Worm (Caenorhabditis elegans) whole organism, L3 larva: Measurements from ENCODE around the gene fipr-3.

Experiments used
- R02D3.7 ChIP-seq: fragments of 150-350 bp; optimal IDR thresholded peaks from 2 replicates; lab custom pipeline; 2014; ENCODE audit warnings: missing biosample characterization, missing genetic modification characterization
- ceh-16 ChIP-seq: sonication (generic microtip); optimal IDR thresholded peaks from 2 replicates; lab custom pipeline; 2017; ENCODE audit warnings: missing biosample characterization, missing genetic modification characterization
- ceh-28 ChIP-seq: fragments of 150-350 bp; optimal IDR thresholded peaks from 2 replicates; lab custom pipeline; 2014; ENCODE audit warnings: missing biosample characterization, missing genetic modification reagents, missing genetic modification characterization
- ceh-82 ChIP-seq: fragments of 150-350 bp; optimal IDR thresholded peaks from 2 replicates; lab custom pipeline; 2014; ENCODE audit warnings: missing biosample characterization, missing genetic modification characterization
- daf-12 ChIP-seq: fragments of 150-350 bp; optimal IDR thresholded peaks from 2 replicates; lab custom pipeline; 2014; ENCODE audit warnings: missing biosample characterization, missing genetic modification reagents, missing genetic modification characterization
- egl-27 ChIP-seq: sonication (generic microtip); optimal IDR thresholded peaks from 4 replicates; lab custom pipeline; 2017; ENCODE audit warnings: missing biosample characterization, missing genetic modification reagents, missing genetic modification characterization
- egl-5 ChIP-seq: fragments of 150-350 bp; optimal IDR thresholded peaks from 2 replicates; lab custom pipeline; 2017; ENCODE audit warnings: missing biosample characterization, missing genetic modification reagents, missing genetic modification characterization, inconsistent platforms
- elt-1 ChIP-seq: fragments of 150-350 bp; optimal IDR thresholded peaks from 2 replicates; lab custom pipeline; 2014; ENCODE audit warnings: missing biosample characterization, missing genetic modification characterization
- elt-2 ChIP-seq: sonication (generic microtip); optimal IDR thresholded peaks from 2 replicates; lab custom pipeline; 2016; ENCODE audit warnings: missing genetic modification reagents, mild to moderate bottlenecking, missing genetic modification characterization, missing compliant biosample characterization
- elt-3 ChIP-seq, 3 experiments: fragments of 150-350 bp in 1 of 3; sonication (generic microtip) in 2 of 3; optimal IDR thresholded peaks; 2 replicates in 2 of 3; 4 replicates in 1 of 3; lab custom pipeline; 2014 to 2017; ENCODE audit warnings: missing biosample characterization in 3 of 3, missing genetic modification characterization in 3 of 3
- eor-1 ChIP-seq, 2 experiments: fragments of 150-350 bp; optimal IDR thresholded peaks; 2 replicates each; lab custom pipeline; 2014 to 2018; ENCODE audit warnings: missing biosample characterization in 2 of 2, missing genetic modification characterization in 2 of 2
- fos-1 ChIP-seq: fragments of 150-350 bp; optimal IDR thresholded peaks from 2 replicates; lab custom pipeline; 2014; ENCODE audit warnings: missing biosample characterization, missing genetic modification characterization
- hmg-11 ChIP-seq: sonication (generic microtip); optimal IDR thresholded peaks from 2 replicates; lab custom pipeline; 2016; ENCODE audit warnings: missing genetic modification characterization, missing compliant biosample characterization
- lin-15B ChIP-seq: fragments of 150-350 bp; optimal IDR thresholded peaks from 2 replicates; lab custom pipeline; 2014; ENCODE audit warnings: missing biosample characterization, missing genetic modification characterization
- lin-39 ChIP-seq: fragments of 150-350 bp; optimal IDR thresholded peaks from 2 replicates; lab custom pipeline; 2018; ENCODE audit warnings: missing biosample characterization, missing genetic modification reagents, missing genetic modification characterization
- lsy-12 ChIP-seq: sonication (generic microtip); optimal IDR thresholded peaks from 2 replicates; lab custom pipeline; 2016; ENCODE audit warnings: mild to moderate bottlenecking, missing genetic modification characterization, missing compliant biosample characterization
- mdl-1 ChIP-seq: fragments of 150-350 bp; optimal IDR thresholded peaks from 2 replicates; lab custom pipeline; 2014; ENCODE audit warnings: missing biosample characterization, missing genetic modification characterization
- mml-1 ChIP-seq: fragments of 150-350 bp; sonication (generic microtip); optimal IDR thresholded peaks from 3 replicates; lab custom pipeline; 2014; ENCODE audit warnings: missing biosample characterization, missing genetic modification characterization
- nfya-1 ChIP-seq: sonication (generic microtip); optimal IDR thresholded peaks from 2 replicates; lab custom pipeline; 2017; ENCODE audit warnings: missing genetic modification characterization, mild to moderate bottlenecking, missing compliant biosample characterization, antibody characterized with exemption, moderate library complexity; ENCODE audit not compliant: insufficient read depth
- nhr-11 ChIP-seq: fragments of 150-350 bp; optimal IDR thresholded peaks from 2 replicates; lab custom pipeline; 2014; ENCODE audit warnings: missing biosample characterization, missing genetic modification characterization
- nhr-23 ChIP-seq: fragments of 150-350 bp; optimal IDR thresholded peaks from 2 replicates; lab custom pipeline; 2014; ENCODE audit warnings: missing biosample characterization, missing genetic modification reagents, missing genetic modification characterization
- nhr-237 ChIP-seq: fragments of 150-350 bp; optimal IDR thresholded peaks from 2 replicates; lab custom pipeline; 2014; ENCODE audit warnings: missing biosample characterization, missing genetic modification characterization
- nhr-25 ChIP-seq: sonication (generic microtip); optimal IDR thresholded peaks from 2 replicates; lab custom pipeline; 2017; ENCODE audit warnings: missing biosample characterization, missing genetic modification characterization
- nhr-28 ChIP-seq: fragments of 150-350 bp; optimal IDR thresholded peaks from 2 replicates; lab custom pipeline; 2014; ENCODE audit warnings: missing biosample characterization, missing genetic modification characterization
- nhr-43 ChIP-seq: sonication (generic microtip); optimal IDR thresholded peaks from 2 replicates; lab custom pipeline; 2016; ENCODE audit warnings: mild to moderate bottlenecking, missing genetic modification characterization, missing compliant biosample characterization; ENCODE audit not compliant: poor library complexity, severe bottlenecking
- nhr-67 ChIP-seq: fragments of 150-350 bp; optimal IDR thresholded peaks from 2 replicates; lab custom pipeline; 2014; ENCODE audit warnings: missing biosample characterization, missing genetic modification characterization
- nhr-76 ChIP-seq: fragments of 150-350 bp; sonication (generic microtip); optimal IDR thresholded peaks from 5 replicates; lab custom pipeline; 2014; ENCODE audit warnings: missing biosample characterization, missing genetic modification characterization
- nhr-77 ChIP-seq: fragments of 150-350 bp; optimal IDR thresholded peaks from 2 replicates; lab custom pipeline; 2014; ENCODE audit warnings: missing biosample characterization, missing genetic modification characterization
- pqm-1 ChIP-seq: fragments of 150-350 bp; optimal IDR thresholded peaks from 2 replicates; lab custom pipeline; 2017; ENCODE audit warnings: missing biosample characterization, missing genetic modification characterization, inconsistent platforms
- sea-2 ChIP-seq: fragments of 150-350 bp; sonication (generic microtip); optimal IDR thresholded peaks from 4 replicates; lab custom pipeline; 2014; ENCODE audit warnings: missing biosample characterization, missing genetic modification reagents, missing genetic modification characterization
- skn-1 ChIP-seq: fragments of 150-350 bp; optimal IDR thresholded peaks from 2 replicates; lab custom pipeline; 2014; ENCODE audit warnings: missing biosample characterization, missing genetic modification characterization
- snpc-4 ChIP-seq: fragments of 150-350 bp; optimal IDR thresholded peaks from 2 replicates; lab custom pipeline; 2014; ENCODE audit warnings: missing biosample characterization, missing genetic modification characterization
- tbx-2 ChIP-seq: sonication (generic microtip); optimal IDR thresholded peaks from 2 replicates; lab custom pipeline; 2016; ENCODE audit warnings: mild to moderate bottlenecking, missing genetic modification characterization, missing compliant biosample characterization
- ztf-11 ChIP-seq: fragments of 150-350 bp; optimal IDR thresholded peaks from 2 replicates; lab custom pipeline; 2014; ENCODE audit warnings: missing biosample characterization, missing genetic modification characterization
- ztf-4 ChIP-seq: fragments of 150-350 bp; optimal IDR thresholded peaks from 2 replicates; lab custom pipeline; 2014; ENCODE audit warnings: missing biosample characterization, missing genetic modification characterization

Gene fipr-3

ce11 chrX:14424673-14425072 is 1.5 kb downstream of the fipr-3 start, which contains the start of gene F23D12.11:
Gene F23D12.11, minus strand, starts transcription at chrX:14424751.
- TF ChIP-seq nhr-76 (tag; lab: Kevin White, UChicago) (no peak), skn-1 (tag; lab: Kevin White, UChicago) (no peak), ceh-28 (tag; lab: Kevin White, UChicago) (no peak), elt-2 (tag; lab: Kevin White, UChicago) (no peak), elt-3 (tag; optimal IDR thresholded peaks at IDR 0.05; lab: Kevin White, UChicago) (no peak), nhr-43 (tag; lab: Kevin White, UChicago) (no peak), tbx-2 (tag; lab: Kevin White, UChicago) (no peak), fos-1 (tag; lab: Kevin White, UChicago) (no peak), sea-2 (GFP tag; lab: Kevin White, UChicago) (no peak), nhr-67 (no peak), pqm-1 (tag; lab: Kevin White, UChicago) (no peak), nhr-28 (tag; lab: Kevin White, UChicago) (no peak), lsy-12 (no peak), nhr-23 (tag; lab: Kevin White, UChicago) (no peak), nfya-1 (tag; lab: Kevin White, UChicago) (no peak)

ce11 chrX:14428052-14428451 is 4.8 kb downstream of the fipr-3 start, which contains the start of gene F23D12.1:
Gene F23D12.1, minus strand, starts transcription at chrX:14428152.
- TF ChIP-seq ceh-16 (tag; lab: Kevin White, UChicago), result no peak
- no peak for TF ChIP-seq egl-5 (tag; lab: Kevin White, UChicago)
- TF ChIP-seq ztf-11 (tag; lab: Kevin White, UChicago), result no peak
- no peak for TF ChIP-seq lin-39 (tag; lab: Kevin White, UChicago)

- TF ChIP-seq elt-2 (tag; lab: Kevin White, UChicago) (no peak), egl-27 (tag; lab: Kevin White, UChicago) (no peak), daf-12 (no peak), nhr-25 (tag; lab: Kevin White, UChicago) (no peak), nhr-43 (tag; lab: Kevin White, UChicago) (no peak), nhr-28 (tag; lab: Kevin White, UChicago) (no peak), nhr-237 (tag; lab: Kevin White, UChicago) (no peak), elt-1 (tag; lab: Kevin White, UChicago) (no peak), mml-1 (tag; lab: Kevin White, UChicago) (no peak), eor-1 (tag; optimal IDR thresholded peaks at IDR 0.05; lab: Kevin White, UChicago) (no peak), lin-15B (no peak), fos-1 (tag; lab: Kevin White, UChicago) (no peak)
Measured at ce11 chrX:14430436-14430835, 7.2 kb downstream of the fipr-3 start.

ce11 chrX:14435648-14436155 is 12.5 kb downstream of the fipr-3 start:
- TF ChIP-seq nhr-11 (no peak), nhr-23 (tag; lab: Kevin White, UChicago) (no peak), daf-12 (no peak), nhr-25 (tag; lab: Kevin White, UChicago) (no peak), ceh-28 (tag; lab: Kevin White, UChicago) (no peak), ceh-82 (no peak), mdl-1 (tag; lab: Kevin White, UChicago) (no peak), mml-1 (tag; lab: Kevin White, UChicago) (no peak)
- TF ChIP-seq, all 47 proteins: peak for 0

ce11 chrX:14437806-14438205 is 14.6 kb downstream of the fipr-3 start:
- peak; percentile 59 for TF ChIP-seq nhr-43 (tag; lab: Kevin White, UChicago)
- TF ChIP-seq nfya-1 (tag; lab: Kevin White, UChicago), result peak; percentile 16

- no peak for TF ChIP-seq nhr-11
- no peak for TF ChIP-seq snpc-4 (tag; lab: Kevin White, UChicago)
- no peak for TF ChIP-seq nhr-25 (tag; lab: Kevin White, UChicago)
- no peak for TF ChIP-seq hmg-11 (tag; lab: Kevin White, UChicago)
- no peak for TF ChIP-seq tbx-2 (tag; lab: Kevin White, UChicago)
- no peak for TF ChIP-seq nhr-237 (tag; lab: Kevin White, UChicago)
- TF ChIP-seq lin-15B, result no peak
- TF ChIP-seq nhr-77 (tag; lab: Kevin White, UChicago), result no peak
- TF ChIP-seq R02D3.7, result no peak
- TF ChIP-seq ztf-4 (tag; lab: Kevin White, UChicago), result no peak
- TF ChIP-seq egl-5 (tag; lab: Kevin White, UChicago), result no peak
Measured at ce11 chrX:14442321-14442720, 19.1 kb downstream of the fipr-3 start, which contains the start of gene F23D12.3. Gene F23D12.3, plus strand, starts transcription at chrX:14442621.
